Worm (Caenorhabditis elegans) whole organism, late embryonic: Measurements from ENCODE around the gene Y39A1A.18.

ENCODE experiments used
- F13H6.1 ChIP-seq: sonication (generic microtip); optimal IDR thresholded peaks from 2 replicates; lab custom pipeline; 2016; ENCODE audit warnings: missing genetic modification characterization, missing compliant biosample characterization
- T23F11.4 ChIP-seq: fragments of 200-800 bp; sonication (Bioruptor generic); optimal IDR thresholded peaks from 2 replicates; lab custom pipeline; 2018; ENCODE audit warnings: mild to moderate bottlenecking, missing genetic modification characterization, missing compliant biosample characterization
- ama-1 ChIP-seq: fragments of 150-350 bp; optimal IDR thresholded peaks from 2 replicates; lab custom pipeline; 2014
- ceh-14 ChIP-seq: sonication (generic microtip); optimal IDR thresholded peaks from 2 replicates; lab custom pipeline; 2016; ENCODE audit warnings: missing genotype, missing genetic modification characterization, missing compliant biosample characterization
- ceh-18 ChIP-seq: sonication (generic microtip); optimal IDR thresholded peaks from 2 replicates; lab custom pipeline; 2016; ENCODE audit warnings: missing genetic modification characterization, missing compliant biosample characterization
- ceh-2 ChIP-seq: sonication (generic microtip); optimal IDR thresholded peaks from 2 replicates; lab custom pipeline; 2016; ENCODE audit warnings: missing genotype, missing genetic modification characterization, missing compliant biosample characterization
- ceh-30 ChIP-seq: fragments of 150-350 bp; optimal IDR thresholded peaks from 2 replicates; lab custom pipeline; 2014; ENCODE audit warnings: missing biosample characterization, missing genetic modification characterization
- ceh-6 ChIP-seq: fragments of 200-800 bp; sonication (Bioruptor generic); optimal IDR thresholded peaks from 2 replicates; lab custom pipeline; 2018; ENCODE audit warnings: mild to moderate bottlenecking, missing genetic modification characterization, missing compliant biosample characterization
- che-1 ChIP-seq: sonication (generic microtip); optimal IDR thresholded peaks from 2 replicates; lab custom pipeline; 2016; ENCODE audit warnings: mild to moderate bottlenecking, missing genetic modification characterization, missing compliant biosample characterization
- dmd-4 ChIP-seq: sonication (generic microtip); optimal IDR thresholded peaks from 2 replicates; lab custom pipeline; 2016; ENCODE audit warnings: borderline replicate concordance, missing genetic modification characterization, missing compliant biosample characterization
- dve-1 ChIP-seq: sonication (generic microtip); optimal IDR thresholded peaks from 2 replicates; lab custom pipeline; 2017; ENCODE audit warnings: antibody characterized with exemption, mild to moderate bottlenecking, missing genetic modification characterization, missing compliant biosample characterization
- ets-4 ChIP-seq: sonication (generic microtip); optimal IDR thresholded peaks from 2 replicates; lab custom pipeline; 2016; ENCODE audit warnings: missing genetic modification characterization, missing compliant biosample characterization
- eyg-1 ChIP-seq: sonication (generic microtip); optimal IDR thresholded peaks from 2 replicates; lab custom pipeline; 2016; ENCODE audit warnings: missing genotype, missing genetic modification characterization, missing compliant biosample characterization
- fax-1 ChIP-seq: sonication (generic microtip); optimal IDR thresholded peaks from 2 replicates; lab custom pipeline; 2016; ENCODE audit warnings: missing genotype, missing genetic modification characterization, missing compliant biosample characterization
- hlh-30 ChIP-seq: sonication (generic microtip); optimal IDR thresholded peaks from 2 replicates; lab custom pipeline; 2017; ENCODE audit warnings: antibody characterized with exemption, missing genetic modification characterization, missing compliant biosample characterization; ENCODE audit not compliant: insufficient read depth
- madf-2 ChIP-seq: sonication (generic microtip); optimal IDR thresholded peaks from 2 replicates; lab custom pipeline; 2017; ENCODE audit warnings: missing genetic modification characterization, missing compliant biosample characterization
- mec-3 ChIP-seq: sonication (generic microtip); optimal IDR thresholded peaks from 2 replicates; lab custom pipeline; 2016; ENCODE audit warnings: borderline replicate concordance, missing genetic modification characterization, missing compliant biosample characterization
- nhr-232 ChIP-seq: sonication (generic microtip); optimal IDR thresholded peaks from 2 replicates; lab custom pipeline; 2016; ENCODE audit warnings: missing genetic modification characterization, missing compliant biosample characterization
- npax-4 ChIP-seq: sonication (generic microtip); optimal IDR thresholded peaks from 2 replicates; lab custom pipeline; 2016; ENCODE audit warnings: missing genetic modification characterization, missing compliant biosample characterization
- odd-2 ChIP-seq: sonication (generic microtip); optimal IDR thresholded peaks from 2 replicates; lab custom pipeline; 2017; ENCODE audit warnings: antibody characterized with exemption, mild to moderate bottlenecking, missing genetic modification characterization, missing compliant biosample characterization
- pax-1 ChIP-seq: fragments of 150-350 bp; optimal IDR thresholded peaks from 2 replicates; lab custom pipeline; 2014; ENCODE audit warnings: missing biosample characterization, missing genetic modification characterization
- pha-2 ChIP-seq: sonication (generic microtip); optimal IDR thresholded peaks from 2 replicates; lab custom pipeline; 2017; ENCODE audit warnings: mild to moderate bottlenecking, missing genetic modification characterization, missing compliant biosample characterization
- pha-4 ChIP-seq: fragments of 150-350 bp; optimal IDR thresholded peaks from 2 replicates; lab custom pipeline; 2018; ENCODE audit warnings: missing biosample characterization, missing genetic modification reagents, missing genetic modification characterization
- pqm-1 ChIP-seq: sonication (generic microtip); optimal IDR thresholded peaks from 2 replicates; lab custom pipeline; 2016; ENCODE audit warnings: missing genetic modification characterization, missing compliant biosample characterization
- pros-1 ChIP-seq: fragments of 150-350 bp; optimal IDR thresholded peaks from 2 replicates; lab custom pipeline; 2014; ENCODE audit warnings: missing biosample characterization, missing genetic modification reagents, missing genetic modification characterization
- sox-4 ChIP-seq: sonication (generic microtip); optimal IDR thresholded peaks from 2 replicates; lab custom pipeline; 2017; ENCODE audit warnings: mild to moderate bottlenecking, missing genetic modification characterization, inconsistent platforms, missing compliant biosample characterization
- tbx-7 ChIP-seq: sonication (generic microtip); optimal IDR thresholded peaks from 2 replicates; lab custom pipeline; 2016; ENCODE audit warnings: missing genotype, missing genetic modification characterization, missing compliant biosample characterization
- ttx-3 ChIP-seq: sonication (generic microtip); optimal IDR thresholded peaks from 2 replicates; lab custom pipeline; 2016; ENCODE audit warnings: missing genetic modification reagents, missing genetic modification characterization, missing compliant biosample characterization
- unc-3 ChIP-seq, 2 experiments: fragments of 200-800 bp in 1 of 2; sonication (Bioruptor generic) in 1 of 2; sonication (generic microtip) in 1 of 2; conservative IDR thresholded peaks in 1 of 2; optimal IDR thresholded peaks in 1 of 2; 2 replicates each; pipeline versions ENCODE4 v1.3.6 to Lab custom; 2016 to 2022; ENCODE audit warnings: missing compliant biosample characterization in 2 of 2, missing genetic modification characterization in 2 of 2, missing genetic modification reagents in 1 of 2
- unc-55 ChIP-seq: sonication (generic microtip); optimal IDR thresholded peaks from 2 replicates; lab custom pipeline; 2017; ENCODE audit warnings: missing biosample characterization, missing genetic modification reagents, missing genetic modification characterization
- unc-86 ChIP-seq: sonication (generic microtip); optimal IDR thresholded peaks from 2 replicates; lab custom pipeline; 2016; ENCODE audit warnings: missing genetic modification characterization, missing compliant biosample characterization
- zip-5 ChIP-seq: sonication (generic microtip); optimal IDR thresholded peaks from 2 replicates; lab custom pipeline; 2016; ENCODE audit warnings: missing genetic modification characterization, missing compliant biosample characterization

Gene Y39A1A.18

ce11 chrIII:10739902-10740301, 45.6 kb upstream of the Y39A1A.18 start (continued):
- TF ChIP-seq pha-2 (tag; lab: Kevin White, UChicago) (no peak), hlh-30 (no peak), pax-1 (tag; lab: Kevin White, UChicago) (no peak), dmd-4 (tag; lab: Kevin White, UChicago) (no peak), F13H6.1 (tag; lab: Kevin White, UChicago) (no peak), eyg-1 (no peak), ceh-6 (no peak)

ce11 chrIII:10739455-10739854, 45.2 kb upstream of the Y39A1A.18 start, which contains the start of gene smap-1:
Gene smap-1, minus strand, starts transcription at chrIII:10739792.
- no peak for TF ChIP-seq ama-1 (lab: Kevin White, UChicago)
- TF ChIP-seq tbx-7 (tag; lab: Kevin White, UChicago), result no peak
- TF ChIP-seq nhr-232 (tag; lab: Kevin White, UChicago), result no peak
- no peak for TF ChIP-seq unc-55 (GFP tag; lab: Kevin White, UChicago)

DNA sequence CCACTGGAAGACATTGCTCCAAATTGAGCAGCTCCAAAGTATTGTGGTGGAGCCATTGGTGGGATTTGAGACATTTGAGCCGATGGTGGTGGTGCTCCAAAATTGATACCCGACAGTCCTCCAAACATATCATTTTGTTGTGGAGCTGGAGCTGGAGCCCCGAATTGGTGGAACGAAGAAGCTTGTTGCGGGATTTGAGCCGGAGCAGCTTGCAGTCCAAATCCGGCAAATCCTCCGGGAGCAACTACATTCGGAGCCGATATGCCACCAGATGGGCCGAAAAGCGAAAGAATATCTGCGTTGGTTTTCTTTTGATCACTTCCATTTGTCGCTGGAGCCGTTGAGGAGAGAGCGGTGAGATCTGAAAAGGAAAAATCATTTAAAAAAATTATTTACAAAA, 43.8 kb upstream of the Y39A1A.18 start:
- TF ChIP-seq ceh-14 (no peak), che-1 (tag; lab: Kevin White, UChicago) (no peak), pqm-1 (tag; lab: Kevin White, UChicago) (no peak), ceh-30 (tag; lab: Kevin White, UChicago) (no peak), pros-1 (tag; lab: Kevin White, UChicago) (no peak), ceh-6 (no peak), sox-4 (tag; lab: Kevin White, UChicago) (no peak), unc-3 (GFP tag; conservative IDR thresholded peaks at IDR 0.05; lab: Robert Waterston, UW) (no peak), unc-3 (tag; optimal IDR thresholded peaks at IDR 0.05; lab: Kevin White, UChicago) (no peak), ttx-3 (tag; lab: Kevin White, UChicago) (no peak), dve-1 (no peak), ets-4 (no peak), madf-2 (tag; lab: Kevin White, UChicago) (no peak), ceh-18 (tag; lab: Kevin White, UChicago) (no peak)

DNA sequence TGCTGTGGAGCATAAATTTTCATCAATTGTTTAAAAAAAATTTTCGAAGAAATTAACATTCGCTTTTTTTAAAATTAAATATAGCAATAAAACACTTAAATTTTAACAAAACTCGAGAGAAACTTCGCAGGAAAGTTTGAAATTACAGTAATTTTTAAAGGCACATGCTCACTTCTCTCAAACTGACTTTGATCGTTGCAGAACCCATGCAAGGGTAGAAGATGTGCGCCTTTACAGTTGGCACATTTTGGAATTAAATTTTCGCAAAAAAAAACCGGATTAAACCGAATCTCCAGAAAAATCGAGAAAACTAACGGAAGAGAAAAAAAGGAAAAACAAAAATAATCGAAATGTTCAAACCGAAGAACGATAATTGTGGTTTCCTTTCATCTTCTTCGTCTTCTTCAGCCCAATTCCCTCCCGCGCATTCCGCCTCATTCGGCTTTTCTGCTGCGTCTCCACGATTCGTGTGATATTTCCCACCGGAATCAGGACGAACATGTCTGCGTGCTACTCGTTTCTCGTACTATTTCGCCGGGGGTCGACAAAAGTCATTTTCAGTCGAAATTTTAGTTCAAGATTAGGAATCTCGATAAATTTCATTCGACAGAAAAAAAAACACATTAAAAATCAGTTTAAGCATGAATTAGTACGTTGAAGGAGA, 42.2 kb upstream of the Y39A1A.18 start:
- TF ChIP-seq odd-2 (tag; lab: Kevin White, UChicago), result no peak
- TF ChIP-seq ama-1 (lab: Kevin White, UChicago), result no peak
- no peak for TF ChIP-seq fax-1 (tag; lab: Kevin White, UChicago)
- TF ChIP-seq unc-55 (GFP tag; lab: Kevin White, UChicago), result no peak
- TF ChIP-seq pha-4 (tag; lab: Kevin White, UChicago), result no peak
- TF ChIP-seq sox-4 (tag; lab: Kevin White, UChicago), result no peak
- no peak for TF ChIP-seq pqm-1 (tag; lab: Kevin White, UChicago)
- TF ChIP-seq npax-4 (tag; lab: Kevin White, UChicago), result no peak
- no peak for TF ChIP-seq ceh-2 (tag; lab: Kevin White, UChicago)
- TF ChIP-seq unc-3 (GFP tag; conservative IDR thresholded peaks at IDR 0.05; lab: Robert Waterston, UW), result no peak
- TF ChIP-seq unc-3 (tag; optimal IDR thresholded peaks at IDR 0.05; lab: Kevin White, UChicago), result no peak
- no peak for TF ChIP-seq tbx-7 (tag; lab: Kevin White, UChicago)
- no peak for TF ChIP-seq T23F11.4 (GFP tag; lab: Kevin White, UChicago)
- no peak for TF ChIP-seq zip-5 (tag; lab: Kevin White, UChicago)
- TF ChIP-seq ceh-6, result no peak
- TF ChIP-seq unc-86 (tag; lab: Kevin White, UChicago), result no peak
- TF ChIP-seq mec-3 (tag; lab: Kevin White, UChicago), result no peak
